Worm (Caenorhabditis elegans): ENCODE results near the gene marc-5.

The marc-5 gene

ce11 chrII:12387487-12387886, 8.2 kb upstream of the marc-5 start (continued):
- no peak for TF ChIP-seq lin-15B (tag; optimal IDR thresholded peaks at IDR 0.05)
- no peak for TF ChIP-seq snpc-4 (tag; optimal IDR thresholded peaks at IDR 0.05)
- no peak for TF ChIP-seq lin-35 (GFP tag; optimal IDR thresholded peaks at IDR 0.05)
- TF ChIP-seq ets-5 (GFP tag; IDR thresholded peaks at IDR 0.05), result no peak
- no peak for TF ChIP-seq tlp-1 (tag; optimal IDR thresholded peaks at IDR 0.05)
- TF ChIP-seq nhr-12 (tag; optimal IDR thresholded peaks at IDR 0.05), result no peak
- no peak for TF ChIP-seq lsy-2 (tag; optimal IDR thresholded peaks at IDR 0.05)
- no peak for TF ChIP-seq blmp-1 (tag; optimal IDR thresholded peaks at IDR 0.05)
- TF ChIP-seq efl-1 (optimal IDR thresholded peaks at IDR 0.05), result no peak
- TF ChIP-seq efl-1 (GFP tag; optimal IDR thresholded peaks at IDR 0.05 in 1 of 2), result no peak
- no peak for TF ChIP-seq ceh-88 (GFP tag; IDR thresholded peaks at IDR 0.05)
- TF ChIP-seq nhr-76 (tag; optimal IDR thresholded peaks at IDR 0.05), result no peak
- no peak for TF ChIP-seq elt-2 (tag; optimal IDR thresholded peaks at IDR 0.05)
- TF ChIP-seq sptf-1 (tag; optimal IDR thresholded peaks at IDR 0.05), result no peak
- TF ChIP-seq vab-15 (tag; optimal IDR thresholded peaks at IDR 0.05), result no peak
- TF ChIP-seq sup-37 (GFP tag; optimal IDR thresholded peaks at IDR 0.05), result no peak
- no peak for TF ChIP-seq xbp-1 (tag; optimal IDR thresholded peaks at IDR 0.05)
- TF ChIP-seq irx-1 (tag; optimal IDR thresholded peaks at IDR 0.05), result no peak
- TF ChIP-seq ceh-63 (GFP tag; optimal IDR thresholded peaks at IDR 0.05), result no peak
- TF ChIP-seq dpl-1 (GFP tag; optimal IDR thresholded peaks at IDR 0.05), result no peak
- no peak for TF ChIP-seq lin-13 (GFP tag; optimal IDR thresholded peaks at IDR 0.05)
- TF ChIP-seq zag-1 (tag; optimal IDR thresholded peaks at IDR 0.05), result no peak
- no peak for TF ChIP-seq egl-27 (tag; optimal IDR thresholded peaks at IDR 0.05)
- no peak for TF ChIP-seq nhr-77 (tag; optimal IDR thresholded peaks at IDR 0.05)
- no peak for TF ChIP-seq ceh-90 (tag; optimal IDR thresholded peaks at IDR 0.05)
- no peak for TF ChIP-seq jun-1 (tag; optimal IDR thresholded peaks at IDR 0.05)
- TF ChIP-seq egl-13 (tag; optimal IDR thresholded peaks at IDR 0.05), result no peak

DNA sequence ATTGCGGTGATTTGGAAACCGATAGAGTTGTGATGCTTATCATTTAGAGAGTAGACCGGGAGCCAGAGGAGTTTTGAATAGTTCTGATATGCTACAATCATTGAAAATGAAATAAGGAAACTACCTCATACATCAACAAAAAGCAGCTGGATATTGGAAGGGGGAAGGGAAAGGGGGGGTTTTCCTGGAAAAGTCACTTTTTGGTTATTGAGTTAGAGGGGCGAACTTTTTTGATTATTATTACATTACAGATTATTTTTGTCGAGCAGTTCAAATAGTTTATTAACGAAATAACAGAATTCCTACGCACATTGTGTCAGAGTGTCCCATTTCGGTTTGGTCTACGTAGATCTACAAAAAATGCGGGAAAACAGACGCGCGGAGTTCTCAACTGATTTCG, 7.5 kb upstream of the marc-5 start, which contains the start of gene sre-42:
Gene sre-42, minus strand, starts transcription at position 101 of the 400 bp plus-strand sequence.
- TF ChIP-seq nhr-71 (tag; optimal IDR thresholded peaks at IDR 0.05) (peak; percentile 3), sptf-1 (tag; optimal IDR thresholded peaks at IDR 0.05) (no peak), mab-9 (GFP tag; IDR thresholded peaks at IDR 0.05) (no peak), hlh-4 (tag; optimal IDR thresholded peaks at IDR 0.05) (peak; percentile 39)

DNA sequence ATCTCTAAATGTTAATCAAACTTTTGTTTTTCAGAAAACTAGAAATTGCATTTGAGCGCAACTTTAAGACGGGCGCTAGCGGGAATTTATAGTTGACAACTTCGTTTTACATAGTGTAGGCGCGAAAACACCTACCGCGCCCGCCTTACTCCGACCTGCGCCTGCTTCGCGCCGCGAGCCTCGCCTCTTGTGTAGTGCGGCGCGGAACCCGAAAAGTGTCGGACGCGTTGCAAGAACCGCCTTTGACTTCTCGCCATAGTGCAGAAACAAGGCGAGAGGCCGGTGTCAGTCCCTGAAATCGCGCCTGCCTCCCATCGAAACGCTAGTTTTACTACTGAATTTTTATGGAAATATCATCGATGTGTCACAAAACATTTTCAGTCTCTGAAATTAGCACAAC, 6.5 kb upstream of the marc-5 start:
- TF ChIP-seq nhr-20 (tag; optimal IDR thresholded peaks at IDR 0.05), result no peak
- no peak for TF ChIP-seq alr-1 (tag; optimal IDR thresholded peaks at IDR 0.05; ENCODE audit: borderline replicate concordance)
- TF ChIP-seq unc-86 (tag; optimal IDR thresholded peaks at IDR 0.05), result no peak
- TF ChIP-seq unc-130 (tag; optimal IDR thresholded peaks at IDR 0.05), result no peak
- TF ChIP-seq ceh-88 (GFP tag; IDR thresholded peaks at IDR 0.05), result no peak
- TF ChIP-seq lsy-2 (tag; optimal IDR thresholded peaks at IDR 0.05), result no peak
- peak; percentile 41 for TF ChIP-seq nhr-85 (tag)
- TF ChIP-seq snpc-4 (tag; optimal IDR thresholded peaks at IDR 0.05), result peak; percentile 53
- TF ChIP-seq nhr-19 (GFP tag; conservative IDR thresholded peaks at IDR 0.05), result no peak

- TF ChIP-seq hpl-2 (GFP tag; optimal IDR thresholded peaks at IDR 0.05), result no peak
- no peak for TF ChIP-seq ces-1 (GFP tag; optimal IDR thresholded peaks at IDR 0.05)
- no peak for TF ChIP-seq ets-5 (GFP tag; IDR thresholded peaks at IDR 0.05)
- peak; percentile 30 for TF ChIP-seq tbx-2 (tag; optimal IDR thresholded peaks at IDR 0.05)
- no peak for TF ChIP-seq skn-1 (tag; optimal IDR thresholded peaks at IDR 0.05)
- TF ChIP-seq ceh-88 (GFP tag; IDR thresholded peaks at IDR 0.05), result no peak
- no peak for TF ChIP-seq mdl-1 (tag; optimal IDR thresholded peaks at IDR 0.05)
- no peak for TF ChIP-seq sptf-1 (tag; optimal IDR thresholded peaks at IDR 0.05)
- TF ChIP-seq ztf-11 (tag; optimal IDR thresholded peaks at IDR 0.05), result no peak
- TF ChIP-seq zag-1 (tag; optimal IDR thresholded peaks at IDR 0.05), result no peak
- no peak for TF ChIP-seq irx-1 (tag; optimal IDR thresholded peaks at IDR 0.05)
- TF ChIP-seq jun-1 (tag; optimal IDR thresholded peaks at IDR 0.05), result no peak
- TF ChIP-seq blmp-1 (tag; optimal IDR thresholded peaks at IDR 0.05), result no peak
- no peak for TF ChIP-seq sup-37 (GFP tag; optimal IDR thresholded peaks at IDR 0.05)
- TF ChIP-seq snpc-4 (tag; optimal IDR thresholded peaks at IDR 0.05), result peak; percentile 92
- TF ChIP-seq elt-3 (tag; optimal IDR thresholded peaks at IDR 0.05), result no peak
- no peak for TF ChIP-seq nhr-237 (tag; optimal IDR thresholded peaks at IDR 0.05)
- TF ChIP-seq F16B12.6 (tag; optimal IDR thresholded peaks at IDR 0.05), result no peak
- TF ChIP-seq fkh-4 (tag; optimal IDR thresholded peaks at IDR 0.05; ENCODE audit: borderline replicate concordance), result no peak
- peak; percentile 81 for TF ChIP-seq fkh-8 (tag; optimal IDR thresholded peaks at IDR 0.05)
Observed at ce11 chrII:12382625-12383562, 3.6 kb upstream of the marc-5 start, which contains the start of gene btb-14. TSS of gene btb-14 (plus strand) at chrII:12383463.

All from whole organism, L1 larva.